Worm (Caenorhabditis elegans): Measurements from ENCODE around the gene C50C3.5.

Gene C50C3.5

ce11 chrIII:8227511-8227910, 48.5 kb downstream of the C50C3.5 start, which contains the start of gene fbxl-1 (continued):
- TF ChIP-seq C08G9.2 (tag; optimal IDR thresholded peaks at IDR 0.05) (no peak), zip-5 (tag; optimal IDR thresholded peaks at IDR 0.05) (no peak), eyg-1 (tag; optimal IDR thresholded peaks at IDR 0.05) (no peak), nhr-11 (tag; optimal IDR thresholded peaks at IDR 0.05) (no peak), elt-2 (tag; optimal IDR thresholded peaks at IDR 0.05) (no peak), ceh-31 (tag; optimal IDR thresholded peaks at IDR 0.05) (peak; percentile 58), hlh-30 (tag; optimal IDR thresholded peaks at IDR 0.05; ENCODE audit: insufficient read depth) (peak; percentile 95), ref-2 (tag; optimal IDR thresholded peaks at IDR 0.05) (no peak), sox-4 (tag; optimal IDR thresholded peaks at IDR 0.05) (no peak), dmd-4 (tag; optimal IDR thresholded peaks at IDR 0.05; ENCODE audit: borderline replicate concordance) (no peak), pros-1 (tag; optimal IDR thresholded peaks at IDR 0.05) (no peak), mec-3 (tag; optimal IDR thresholded peaks at IDR 0.05; ENCODE audit: borderline replicate concordance) (no peak), ceh-19 (GFP tag; optimal IDR thresholded peaks at IDR 0.05) (no peak), ceh-22 (tag; optimal IDR thresholded peaks at IDR 0.05) (no peak), ceh-2 (tag; optimal IDR thresholded peaks at IDR 0.05) (no peak), hlh-13 (GFP tag; optimal IDR thresholded peaks at IDR 0.05) (no peak), pqm-1 (tag; optimal IDR thresholded peaks at IDR 0.05) (no peak), fax-1 (tag; optimal IDR thresholded peaks at IDR 0.05) (no peak), nhr-232 (tag; optimal IDR thresholded peaks at IDR 0.05) (no peak), npax-4 (tag; optimal IDR thresholded peaks at IDR 0.05) (no peak), ztf-16 (tag; optimal IDR thresholded peaks at IDR 0.05) (peak; percentile 16), fkh-10 (GFP tag; optimal IDR thresholded peaks at IDR 0.05) (no peak), Y22D7AL.16 (tag; optimal IDR thresholded peaks at IDR 0.05) (no peak), unc-86 (tag; optimal IDR thresholded peaks at IDR 0.05) (no peak), ceh-18 (tag; optimal IDR thresholded peaks at IDR 0.05) (peak; percentile 57), pag-3 (tag; optimal IDR thresholded peaks at IDR 0.05; ENCODE audit: borderline replicate concordance) (no peak), hlh-6 (tag; optimal IDR thresholded peaks at IDR 0.05) (no peak), ets-4 (tag; optimal IDR thresholded peaks at IDR 0.05) (no peak), unc-42 (tag; optimal IDR thresholded peaks at IDR 0.05) (peak; percentile 1), dve-1 (tag; optimal IDR thresholded peaks at IDR 0.05) (no peak), pha-2 (tag; optimal IDR thresholded peaks at IDR 0.05) (no peak), ceh-34 (tag; optimal IDR thresholded peaks at IDR 0.05) (peak; percentile 73), C38D4.7 (GFP tag; optimal IDR thresholded peaks at IDR 0.05) (no peak), ceh-24 (tag; optimal IDR thresholded peaks at IDR 0.05) (no peak), tbx-2 (tag; optimal IDR thresholded peaks at IDR 0.05) (peak; percentile 66), F13H6.1 (tag; optimal IDR thresholded peaks at IDR 0.05) (peak; percentile 13), sox-2 (GFP tag; IDR thresholded peaks at IDR 0.05) (no peak), madf-2 (tag; optimal IDR thresholded peaks at IDR 0.05) (no peak), syd-9 (tag; optimal IDR thresholded peaks at IDR 0.05) (no peak), pha-4 (tag; optimal IDR thresholded peaks at IDR 0.05) (no peak), sdc-2 (tag; optimal IDR thresholded peaks at IDR 0.05) (no peak), ceh-30 (tag; optimal IDR thresholded peaks at IDR 0.05) (no peak), hlh-15 (tag; optimal IDR thresholded peaks at IDR 0.05) (no peak)

- TF ChIP-seq nhr-232 (tag; optimal IDR thresholded peaks at IDR 0.05) (no peak), pat-9 (tag; optimal IDR thresholded peaks at IDR 0.05) (no peak), madf-2 (tag; optimal IDR thresholded peaks at IDR 0.05) (no peak), K09A11.1 (tag; optimal IDR thresholded peaks at IDR 0.05; ENCODE audit: insufficient read depth) (no peak), fax-1 (tag; optimal IDR thresholded peaks at IDR 0.05) (no peak)
Observed at ce11 chrIII:8228916-8229315, 49.9 kb downstream of the C50C3.5 start.

Data from whole organism, late embryonic.